Worm (Caenorhabditis elegans) whole organism, late embryonic: ENCODE data around the gene dpy-11.

Source experiments
- F13H6.1 ChIP-seq: sonication (generic microtip); optimal IDR thresholded peaks from 2 replicates; lab custom pipeline; 2016; ENCODE audit warnings: missing genetic modification characterization, missing compliant biosample characterization
- ceh-45 ChIP-seq: fragments of 200-800 bp; sonication (Bioruptor generic); IDR thresholded peaks from 2 replicates; pipeline ENCODE4 v1.3.6; 2022; ENCODE audit warnings: missing genetic modification reagents, missing genetic modification characterization, missing compliant biosample characterization
- ceh-48 ChIP-seq: sonication (generic microtip); optimal IDR thresholded peaks from 2 replicates; lab custom pipeline; 2016; ENCODE audit warnings: missing genetic modification characterization, inconsistent platforms, missing compliant biosample characterization
- hlh-6 ChIP-seq: sonication (generic microtip); optimal IDR thresholded peaks from 2 replicates; lab custom pipeline; 2016; ENCODE audit warnings: missing genotype, missing genetic modification characterization, missing compliant biosample characterization
- sox-4 ChIP-seq: sonication (generic microtip); optimal IDR thresholded peaks from 2 replicates; lab custom pipeline; 2017; ENCODE audit warnings: mild to moderate bottlenecking, missing genetic modification characterization, inconsistent platforms, missing compliant biosample characterization
- unc-55 ChIP-seq: sonication (generic microtip); optimal IDR thresholded peaks from 2 replicates; lab custom pipeline; 2017; ENCODE audit warnings: missing biosample characterization, missing genetic modification reagents, missing genetic modification characterization

- TF ChIP-seq hlh-6 (tag; lab: Kevin White, UChicago) (no peak), ceh-48 (tag; lab: Kevin White, UChicago) (no peak), sox-4 (tag; lab: Kevin White, UChicago) (no peak), ceh-45 (GFP tag; lab: Robert Waterston, UW) (no peak), F13H6.1 (no peak), unc-55 (GFP tag; lab: Kevin White, UChicago) (no peak)
These were observed 3.9 kb downstream of the dpy-11 start, which contains the start of gene ubh-1 for ce11 chrV:6511121-6511520.
